Fruit fly (Drosophila melanogaster): ENCODE measurements around the gene Polr3A.

dm6 chrX:15740288-15740726, 22.4 kb upstream of the Polr3A start:
- TF ChIP-seq CTCF (optimal IDR thresholded peaks at IDR 0.05), result no peak
- no peak for TF ChIP-seq CG8478 (optimal IDR thresholded peaks at IDR 0.05)

All from S2 (cell line).